Worm (Caenorhabditis elegans) whole organism, L4 larva: ENCODE results near the gene fipr-15.

Source experiments
- F10B5.3 ChIP-seq: sonication (generic microtip); optimal IDR thresholded peaks from 2 replicates; lab custom pipeline; 2016; ENCODE audit warnings: mild to moderate bottlenecking, missing genetic modification characterization, missing compliant biosample characterization
- R02D3.7 ChIP-seq: fragments of 150-350 bp; sonication (generic microtip); optimal IDR thresholded peaks from 3 replicates; lab custom pipeline; 2014; ENCODE audit warnings: missing biosample characterization, missing genetic modification characterization
- Y105C5A.15 ChIP-seq: fragments of 200-800 bp; sonication (Bioruptor generic); IDR thresholded peaks from 2 replicates; pipeline ENCODE4 v1.3.6; 2022; ENCODE audit warnings: missing genetic modification characterization, missing compliant biosample characterization
- aha-1 ChIP-seq: fragments of 150-350 bp; peaks from one replicate; lab custom pipeline; 2014; ENCODE audit warnings: missing biosample characterization, missing genetic modification characterization
- attf-4 ChIP-seq: sonication (generic microtip); optimal IDR thresholded peaks from 3 replicates; lab custom pipeline; 2017; ENCODE audit warnings: missing biosample characterization, missing genetic modification characterization
- ceh-32 ChIP-seq: sonication (generic microtip); optimal IDR thresholded peaks from 2 replicates; lab custom pipeline; 2016; ENCODE audit warnings: mild to moderate bottlenecking, missing genetic modification characterization, missing compliant biosample characterization; ENCODE audit not compliant: poor library complexity
- ces-1 ChIP-seq: fragments of 150-350 bp; sonication (generic microtip); optimal IDR thresholded peaks from 4 replicates; lab custom pipeline; 2014; ENCODE audit warnings: missing biosample characterization, missing genetic modification reagents, missing genetic modification characterization
- cey-2 ChIP-seq: sonication (generic microtip); optimal IDR thresholded peaks from 3 replicates; lab custom pipeline; 2017; ENCODE audit warnings: missing genetic modification characterization, mild to moderate bottlenecking, missing compliant biosample characterization, antibody characterized with exemption, borderline replicate concordance; ENCODE audit not compliant: insufficient read depth
- ctbp-1 ChIP-seq: fragments of 200-800 bp; sonication (Bioruptor generic); IDR thresholded peaks from 2 replicates; pipeline ENCODE4 v1.3.6; 2022; ENCODE audit warnings: missing genetic modification reagents, missing genetic modification characterization, missing compliant biosample characterization
- daf-16 ChIP-seq, 3 experiments: sonication (generic microtip); optimal IDR thresholded peaks; 2 replicates each; lab custom pipeline; 2016 to 2017; ENCODE audit warnings: missing genetic modification characterization in 3 of 3, missing genetic modification reagents in 3 of 3, mild to moderate bottlenecking in 2 of 3, missing compliant biosample characterization in 2 of 3, missing biosample characterization in 1 of 3, moderate library complexity in 1 of 3
- daf-19 ChIP-seq: fragments of 200-800 bp; sonication (Bioruptor generic); conservative IDR thresholded peaks from 2 replicates; pipeline ENCODE4 v1.3.6; 2022; ENCODE audit warnings: missing genetic modification characterization, missing compliant biosample characterization
- daf-8 ChIP-seq: fragments of 200-800 bp; sonication (Bioruptor generic); IDR thresholded peaks from 2 replicates; pipeline ENCODE4 v1.3.6; 2022; ENCODE audit warnings: missing genetic modification characterization, missing compliant biosample characterization
- dmd-6 ChIP-seq: fragments of 200-800 bp; sonication (Bioruptor generic); IDR thresholded peaks from 2 replicates; pipeline ENCODE4 v1.3.6; 2022; ENCODE audit warnings: missing genetic modification reagents, missing genetic modification characterization, missing compliant biosample characterization
- dve-1 ChIP-seq: sonication (generic microtip); optimal IDR thresholded peaks from 2 replicates; lab custom pipeline; 2017; ENCODE audit warnings: antibody characterized with exemption, mild to moderate bottlenecking, missing genetic modification characterization, missing compliant biosample characterization; ENCODE audit not compliant: insufficient read depth
- hlh-11 ChIP-seq: fragments of 200-800 bp; sonication (Bioruptor generic); optimal IDR thresholded peaks from 2 replicates; lab custom pipeline; 2018; ENCODE audit warnings: mild to moderate bottlenecking, missing genetic modification characterization, missing compliant biosample characterization
- hlh-30 ChIP-seq: sonication (generic microtip); optimal IDR thresholded peaks from 2 replicates; lab custom pipeline; 2017; ENCODE audit warnings: antibody characterized with exemption, mild to moderate bottlenecking, missing genetic modification characterization, missing compliant biosample characterization; ENCODE audit not compliant: insufficient read depth
- hmg-1.1 ChIP-seq: fragments of 200-800 bp; sonication (Bioruptor generic); IDR thresholded peaks from 2 replicates; pipeline ENCODE4 v1.3.6; 2022; ENCODE audit warnings: missing genetic modification reagents, missing genetic modification characterization, missing compliant biosample characterization
- lin-1 ChIP-seq: fragments of 200-800 bp; sonication (Bioruptor generic); IDR thresholded peaks from 2 replicates; pipeline ENCODE4 v1.3.6; 2022; ENCODE audit warnings: missing genetic modification reagents, missing genetic modification characterization, missing compliant biosample characterization
- lin-38 ChIP-seq: fragments of 200-800 bp; sonication (Bioruptor generic); IDR thresholded peaks from 2 replicates; pipeline ENCODE4 v1.3.6; 2022; ENCODE audit warnings: missing genetic modification reagents, missing genetic modification characterization, missing compliant biosample characterization
- lsy-2 ChIP-seq, 2 experiments: fragments of 150-350 bp in 1 of 2; sonication (generic microtip) in 1 of 2; optimal IDR thresholded peaks; 2 replicates each; lab custom pipeline; 2014 to 2017; ENCODE audit warnings: missing biosample characterization in 2 of 2, missing genetic modification characterization in 2 of 2
- mdl-1 ChIP-seq, 2 experiments: fragments of 150-350 bp in 1 of 2; sonication (generic microtip) in 1 of 2; optimal IDR thresholded peaks; 2 replicates each; lab custom pipeline; 2014 to 2017; ENCODE audit warnings: missing biosample characterization in 2 of 2, missing genetic modification characterization in 2 of 2
- mep-1 ChIP-seq: fragments of 150-350 bp; sonication (generic microtip); optimal IDR thresholded peaks from 3 replicates; lab custom pipeline; 2014; ENCODE audit warnings: missing biosample characterization, missing genetic modification characterization
- mes-2 ChIP-seq: sonication (generic microtip); optimal IDR thresholded peaks from 2 replicates; lab custom pipeline; 2016; ENCODE audit warnings: missing genotype, mild to moderate bottlenecking, missing genetic modification characterization, missing compliant biosample characterization; ENCODE audit not compliant: poor library complexity, severe bottlenecking
- mxl-3 ChIP-seq: fragments of 200-800 bp; sonication (Bioruptor generic); optimal IDR thresholded peaks from 2 replicates; lab custom pipeline; 2018; ENCODE audit warnings: mild to moderate bottlenecking, missing genetic modification characterization, missing compliant biosample characterization
- nhr-102 ChIP-seq: sonication (generic microtip); optimal IDR thresholded peaks from 2 replicates; lab custom pipeline; 2016; ENCODE audit warnings: mild to moderate bottlenecking, missing genetic modification characterization, moderate library complexity, missing compliant biosample characterization
- nhr-111 ChIP-seq: fragments of 200-800 bp; sonication (Bioruptor generic); optimal IDR thresholded peaks from 2 replicates; lab custom pipeline; 2018; ENCODE audit warnings: mild to moderate bottlenecking, missing genetic modification characterization, missing compliant biosample characterization
- nhr-237 ChIP-seq: sonication (generic microtip); optimal IDR thresholded peaks from 2 replicates; lab custom pipeline; 2017; ENCODE audit warnings: missing biosample characterization, missing genetic modification characterization
- nhr-28 ChIP-seq: fragments of 150-350 bp; optimal IDR thresholded peaks from 2 replicates; lab custom pipeline; 2014; ENCODE audit warnings: missing biosample characterization, missing genetic modification characterization
- nhr-6 ChIP-seq: fragments of 150-350 bp; optimal IDR thresholded peaks from 2 replicates; lab custom pipeline; 2014; ENCODE audit warnings: missing biosample characterization, missing genetic modification characterization
- nhr-76 ChIP-seq: fragments of 150-350 bp; optimal IDR thresholded peaks from 2 replicates; lab custom pipeline; 2014; ENCODE audit warnings: missing biosample characterization, missing genetic modification characterization
- nhr-77 ChIP-seq: fragments of 150-350 bp; optimal IDR thresholded peaks from 2 replicates; lab custom pipeline; 2014; ENCODE audit warnings: missing biosample characterization, missing genetic modification characterization
- pqm-1 ChIP-seq: sonication (generic microtip); optimal IDR thresholded peaks from 2 replicates; lab custom pipeline; 2017; ENCODE audit warnings: missing biosample characterization, missing genetic modification characterization
- skn-1 ChIP-seq: fragments of 150-350 bp; optimal IDR thresholded peaks from 2 replicates; lab custom pipeline; 2014; ENCODE audit warnings: missing biosample characterization, missing genetic modification characterization
- spr-1 ChIP-seq: sonication (generic microtip); optimal IDR thresholded peaks from 2 replicates; lab custom pipeline; 2016; ENCODE audit warnings: mild to moderate bottlenecking, missing genetic modification characterization, missing compliant biosample characterization
- tra-1 ChIP-seq: fragments of 200-800 bp; sonication (Bioruptor generic); IDR thresholded peaks from 2 replicates; pipeline ENCODE4 v1.3.6; 2022; ENCODE audit warnings: missing genetic modification reagents, missing genetic modification characterization, missing compliant biosample characterization
- vab-7 ChIP-seq: fragments of 200-800 bp; sonication (Bioruptor generic); IDR thresholded peaks from 2 replicates; pipeline ENCODE4 v1.3.6; 2022; ENCODE audit warnings: missing genetic modification reagents, missing genetic modification characterization, missing compliant biosample characterization
- zag-1 ChIP-seq: fragments of 150-350 bp; optimal IDR thresholded peaks from 2 replicates; lab custom pipeline; 2014; ENCODE audit warnings: missing biosample characterization, missing genetic modification characterization
- zfp-3 ChIP-seq: fragments of 200-800 bp; sonication (Bioruptor generic); conservative IDR thresholded peaks from 2 replicates; pipeline ENCODE4 v1.3.6; 2022; ENCODE audit warnings: missing genetic modification reagents, missing genetic modification characterization, missing compliant biosample characterization
- zip-2 ChIP-seq: fragments of 150-350 bp; optimal IDR thresholded peaks from 2 replicates; lab custom pipeline; 2014; ENCODE audit warnings: missing biosample characterization, missing genetic modification characterization
- ztf-7 ChIP-seq: fragments of 150-350 bp; optimal IDR thresholded peaks from 2 replicates; lab custom pipeline; 2014; ENCODE audit warnings: missing biosample characterization, missing genetic modification characterization

Gene fipr-15

ce11 chrIV:10854042-10854441 is 26.3 kb upstream of the fipr-15 start:
- TF ChIP-seq ceh-32 (tag; lab: Kevin White, UChicago) (no peak), aha-1 (tag; lab: Kevin White, UChicago) (peak; percentile 53)

DNA sequence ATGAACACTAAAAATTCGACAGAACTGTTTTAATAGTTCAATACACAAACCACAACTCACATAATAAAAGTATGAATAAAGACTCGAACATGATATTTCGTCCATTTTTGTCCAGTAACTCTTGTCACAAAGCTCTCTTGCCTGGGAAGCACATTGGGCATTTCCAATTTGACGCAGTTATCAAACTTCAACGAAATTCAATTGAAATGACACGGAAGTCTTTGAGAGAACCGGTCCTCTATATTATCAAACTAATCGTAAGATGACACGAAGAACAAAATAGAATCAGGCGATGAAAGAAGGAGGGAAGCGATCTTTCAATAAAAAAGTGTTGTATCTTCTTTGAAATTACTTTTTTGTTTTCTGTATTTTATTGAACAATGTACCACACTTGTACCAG is 25.3 kb upstream of the fipr-15 start, which contains the start of gene T11G6.3:
TSS of gene T11G6.3 (minus strand) at position 189 of the 400 bp plus-strand sequence.
- no peak for TF ChIP-seq zip-2 (tag; lab: Kevin White, UChicago)
- TF ChIP-seq hlh-11 (tag; lab: Kevin White, UChicago) = peak; percentile 6
- TF ChIP-seq aha-1 (tag; lab: Kevin White, UChicago) = peak; percentile 91
- no peak for TF ChIP-seq mep-1 (tag; lab: Kevin White, UChicago)
- TF ChIP-seq Y105C5A.15 (GFP tag; lab: Robert Waterston, UW) = no peak
- TF ChIP-seq lin-1 (GFP tag; lab: Robert Waterston, UW) = no peak
- no peak for TF ChIP-seq spr-1
- TF ChIP-seq vab-7 (GFP tag; lab: Robert Waterston, UW) = no peak
- TF ChIP-seq skn-1 (tag; lab: Kevin White, UChicago) = no peak
- TF ChIP-seq cey-2 = peak; percentile 4
- peak; percentile 13 for TF ChIP-seq nhr-76 (tag; lab: Kevin White, UChicago)
- TF ChIP-seq nhr-28 = peak; percentile 28

DNA sequence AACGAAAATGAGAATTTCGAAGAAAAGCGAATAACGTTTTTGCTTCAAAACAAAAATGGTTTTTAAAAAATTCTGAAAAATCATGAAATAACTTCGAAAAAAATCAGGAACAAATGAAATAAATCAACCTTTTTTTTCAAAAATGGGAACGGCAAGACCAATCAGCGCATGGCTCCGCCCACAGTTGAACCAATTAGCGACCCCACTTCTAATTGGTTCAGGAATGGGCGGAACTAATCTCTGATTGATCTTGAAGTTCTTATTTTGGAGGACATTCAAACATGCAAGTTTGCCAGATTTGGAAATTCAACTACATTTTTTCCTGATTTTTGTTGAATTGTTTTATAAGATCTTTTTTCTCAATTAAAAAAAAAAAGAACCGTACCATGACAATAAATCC is 24.4 kb upstream of the fipr-15 start:
- no peak for TF ChIP-seq R02D3.7
- no peak for TF ChIP-seq nhr-237 (tag; lab: Kevin White, UChicago)
- TF ChIP-seq daf-8 (GFP tag; lab: Robert Waterston, UW) = no peak
- no peak for TF ChIP-seq ztf-7 (tag; lab: Kevin White, UChicago)
- no peak for TF ChIP-seq tra-1
- TF ChIP-seq nhr-111 = no peak
- TF ChIP-seq attf-4 (tag; lab: Kevin White, UChicago) = no peak
- no peak for TF ChIP-seq mdl-1 (tag; optimal IDR thresholded peaks at IDR 0.05; lab: Kevin White, UChicago)
- no peak for TF ChIP-seq hmg-1.1
- no peak for TF ChIP-seq daf-19 (GFP tag; lab: Robert Waterston, UW)
- no peak for TF ChIP-seq nhr-76 (tag; lab: Kevin White, UChicago)
- TF ChIP-seq zag-1 = no peak
- no peak for TF ChIP-seq nhr-102
- TF ChIP-seq ctbp-1 (GFP tag; lab: Robert Waterston, UW) = no peak
- TF ChIP-seq nhr-6 (tag; lab: Kevin White, UChicago) = no peak
- no peak for TF ChIP-seq F10B5.3
- TF ChIP-seq nhr-77 (tag; lab: Kevin White, UChicago) = no peak
- TF ChIP-seq ceh-32 (tag; lab: Kevin White, UChicago) = no peak

- TF ChIP-seq nhr-77 (tag; lab: Kevin White, UChicago) (peak; percentile 74), ztf-7 (tag; lab: Kevin White, UChicago) (no peak), pqm-1 (tag; lab: Kevin White, UChicago) (peak; percentile 76), lsy-2 (tag; optimal IDR thresholded peaks at IDR 0.05; lab: Kevin White, UChicago) (peak in 1 of 2 experiments; percentile 40), nhr-6 (tag; lab: Kevin White, UChicago) (peak; percentile 24), lin-38 (peak; percentile 66), Y105C5A.15 (GFP tag; lab: Robert Waterston, UW) (no peak), mes-2 (tag; lab: Kevin White, UChicago) (peak; percentile 51), nhr-28 (peak; percentile 76), nhr-102 (no peak), dve-1 (peak; percentile 36), daf-16 (GFP tag; optimal IDR thresholded peaks at IDR 0.05; lab: Kevin White, UChicago) (no peak), daf-16 (tag; optimal IDR thresholded peaks at IDR 0.05; lab: Kevin White, UChicago) (peak; percentile 84), mdl-1 (tag; optimal IDR thresholded peaks at IDR 0.05; lab: Kevin White, UChicago) (peak in 1 of 2 experiments; percentile 81), hlh-30 (peak; percentile 83), tra-1 (no peak), ces-1 (GFP tag; lab: Kevin White, UChicago) (no peak), zfp-3 (GFP tag; lab: Robert Waterston, UW) (no peak), mxl-3 (GFP tag; lab: Kevin White, UChicago) (peak; percentile 98), hlh-11 (tag; lab: Kevin White, UChicago) (peak; percentile 52), ceh-32 (tag; lab: Kevin White, UChicago) (no peak), mep-1 (tag; lab: Kevin White, UChicago) (peak; percentile 34), dmd-6 (peak; percentile 71; the same call in 1 of the 2 replicates)
These were observed 21.9 kb upstream of the fipr-15 start, which contains the start of the genes T11G6.2 and hars-1 for ce11 chrIV:10858300-10859016. Gene T11G6.2 (minus strand): TSS chrIV:10858496. Gene hars-1 (plus strand): TSS chrIV:10858957.
